Fruit fly (Drosophila melanogaster) whole organism, wandering third instar larva: ENCODE results near the gene CG11882.

Source experiments
- Abd-B ChIP-seq: fragments of >200 bp; optimal IDR thresholded peaks from 2 replicates; lab custom pipeline; 2017; ENCODE audit warnings: missing biosample characterization, missing genetic modification characterization
- CG9705 ChIP-seq: fragments of 200-800 bp; sonication (Bioruptor generic); optimal IDR thresholded peaks from 2 replicates; lab custom pipeline; 2018; ENCODE audit warnings: missing biosample characterization, mild to moderate bottlenecking, missing genetic modification characterization
- Hr78 ChIP-seq: fragments of >200 bp; optimal IDR thresholded peaks from 2 replicates; lab custom pipeline; 2017; ENCODE audit warnings: missing biosample characterization, missing genetic modification characterization
- Rel ChIP-seq, 2 experiments: fragments of 200-800 bp; sonication (Bioruptor generic) in 1 of 2; optimal IDR thresholded peaks; 2 replicates in 1 of 2; 3 replicates in 1 of 2; lab custom pipeline; 2016 to 2019; ENCODE audit warnings: mild to moderate bottlenecking in 2 of 2, missing biosample characterization in 2 of 2, missing genetic modification characterization in 2 of 2, moderate library complexity in 1 of 2
- Sp1 ChIP-seq: fragments of 200-800 bp; sonication (Bioruptor generic); optimal IDR thresholded peaks from 3 replicates; lab custom pipeline; 2019; ENCODE audit warnings: missing biosample characterization, mild to moderate bottlenecking, missing genetic modification characterization, moderate library complexity
- brk ChIP-seq: fragments of 200-800 bp; sonication (Bioruptor generic); optimal IDR thresholded peaks from 2 replicates; lab custom pipeline; 2016; ENCODE audit warnings: missing biosample characterization, mild to moderate bottlenecking, missing genetic modification characterization
- fru ChIP-seq: fragments of 200-800 bp; sonication (Bioruptor generic); optimal IDR thresholded peaks from 3 replicates; lab custom pipeline; 2016; ENCODE audit warnings: missing biosample characterization, mild to moderate bottlenecking, missing genetic modification characterization
- lola ChIP-seq: fragments of >200 bp; optimal IDR thresholded peaks from 2 replicates; lab custom pipeline; 2017; ENCODE audit warnings: missing biosample characterization, missing genetic modification characterization

- TF ChIP-seq Abd-B (GFP tag; lab: Kevin White, UChicago) (no peak), CG9705 (peak; percentile 73), Hr78 (GFP tag; lab: Kevin White, UChicago) (no peak), fru (GFP tag; lab: Kevin White, UChicago) (peak; percentile 91), Rel (GFP tag; optimal IDR thresholded peaks at IDR 0.05; lab: Kevin White, UChicago) (no peak), Rel (tag; optimal IDR thresholded peaks at IDR 0.05; lab: Kevin White, UChicago) (peak; percentile 78), brk (GFP tag; lab: Kevin White, UChicago) (no peak), Sp1 (GFP tag; lab: Kevin White, UChicago) (peak; percentile 84), lola (GFP tag; lab: Kevin White, UChicago) (no peak)
Observed at dm6 chr3R:29157418-29158398, 9.7 kb upstream of the CG11882 start, which contains the start of gene rdog.
